Worm (Caenorhabditis elegans): ENCODE data around the gene set-23.

set-23 gene

ce11 chrIV:1624447-1624846, 23.0 kb downstream of the set-23 start:
- TF ChIP-seq Y53F4B.3 (GFP tag; IDR thresholded peaks at IDR 0.05) (no peak), dpl-1 (GFP tag; optimal IDR thresholded peaks at IDR 0.05) (no peak)

- TF ChIP-seq nhr-179 (tag; optimal IDR thresholded peaks at IDR 0.05) = no peak
- TF ChIP-seq hlh-12 (tag; optimal IDR thresholded peaks at IDR 0.05) = no peak
- no peak for TF ChIP-seq B0261.1 (tag; optimal IDR thresholded peaks at IDR 0.05)
- no peak for TF ChIP-seq C17E4.6 (GFP tag; IDR thresholded peaks at IDR 0.05)
- TF ChIP-seq nhr-120 (GFP tag; IDR thresholded peaks at IDR 0.05) = no peak
- TF ChIP-seq ccch-3 (GFP tag; optimal IDR thresholded peaks at IDR 0.05) = no peak
Observed at ce11 chrIV:1626342-1626855, 24.9 kb downstream of the set-23 start, which contains the start of gene nhr-146. Gene nhr-146 (plus strand): TSS chrIV:1626805.

- TF ChIP-seq F52B5.7 (tag; optimal IDR thresholded peaks at IDR 0.05) = no peak
- TF ChIP-seq cebp-2 (GFP tag; IDR thresholded peaks at IDR 0.05) = 0 out of 2 replicates have a peak, but pooled peaks have one; percentile 59
Observed at ce11 chrIV:1628281-1628680, 26.8 kb downstream of the set-23 start.

ce11 chrIV:1628730-1629129, 27.3 kb downstream of the set-23 start:
- TF ChIP-seq hsf-1 (GFP tag; IDR thresholded peaks at IDR 0.05) (no peak), snpc-1.1 (tag; optimal IDR thresholded peaks at IDR 0.05; ENCODE audit: insufficient read depth) (peak; percentile 44), hlh-26 (GFP tag; conservative IDR thresholded peaks at IDR 0.05) (no peak), zfh-2 (GFP tag; conservative IDR thresholded peaks at IDR 0.05) (peak; percentile 58), bed-1 (GFP tag; IDR thresholded peaks at IDR 0.05) (no peak), snpc-4 (GFP tag; optimal IDR thresholded peaks at IDR 0.05) (peak; percentile 39), snpc-4 (tag; optimal IDR thresholded peaks at IDR 0.05) (peak in 2 of 4 experiments; percentile 47 to 71)

ce11 chrIV:1631651-1632050, 30.2 kb downstream of the set-23 start, which contains the start of gene cpg-24:
Gene cpg-24 (plus strand): TSS chrIV:1631951.
- TF ChIP-seq nhr-120 (GFP tag; IDR thresholded peaks at IDR 0.05) (no peak), B0035.1 (tag; optimal IDR thresholded peaks at IDR 0.05) (no peak), hmg-20 (GFP tag; IDR thresholded peaks at IDR 0.05) (no peak), F23B12.7 (tag; optimal IDR thresholded peaks at IDR 0.05; ENCODE audit: insufficient read depth) (no peak), Y67H2A.10 (GFP tag; conservative IDR thresholded peaks at IDR 0.05) (no peak), nhr-179 (tag; optimal IDR thresholded peaks at IDR 0.05) (no peak), F39B2.1 (GFP tag; IDR thresholded peaks at IDR 0.05) (no peak), lin-54 (GFP tag; optimal IDR thresholded peaks at IDR 0.05) (no peak), ztf-22 (GFP tag; optimal IDR thresholded peaks at IDR 0.05) (no peak), T07F8.4 (tag; optimal IDR thresholded peaks at IDR 0.05) (no peak), egl-44 (GFP tag; IDR thresholded peaks at IDR 0.05) (no peak), ztf-26 (tag; optimal IDR thresholded peaks at IDR 0.05) (no peak), lag-1 (GFP tag; IDR thresholded peaks at IDR 0.05) (no peak), let-607 (tag; optimal IDR thresholded peaks at IDR 0.05) (no peak), hsf-1 (GFP tag; IDR thresholded peaks at IDR 0.05) (no peak), K11D2.4 (GFP tag; IDR thresholded peaks at IDR 0.05) (no peak), rec-8 (tag; optimal IDR thresholded peaks at IDR 0.05) (no peak)

Data from whole organism, young adult.